Fruit fly (Drosophila melanogaster) whole organism, embryonic: ENCODE measurements around the gene CG7377.

Source experiments
- ATbp ChIP-seq: fragments of 200-800 bp; sonication (Bioruptor generic); optimal IDR thresholded peaks from 2 replicates; lab custom pipeline; 2017; ENCODE audit warnings: missing biosample characterization, mild to moderate bottlenecking, missing genetic modification characterization, missing genetic modification reagents
- B-H1 ChIP-seq: fragments of 200-800 bp; sonication (Bioruptor generic); IDR thresholded peaks from 3 replicates; pipeline ENCODE4 v1.3.6; 2022; ENCODE audit warnings: missing biosample characterization, missing genetic modification characterization
- Blimp-1 ChIP-seq: fragments of 200-800 bp; sonication (Bioruptor generic); optimal IDR thresholded peaks from 3 replicates; lab custom pipeline; 2018; ENCODE audit warnings: missing biosample characterization, missing genetic modification characterization, mild to moderate bottlenecking, moderate library complexity, missing genetic modification reagents
- CG10565 ChIP-seq: fragments of 200-800 bp; sonication (Bioruptor generic); optimal IDR thresholded peaks from 3 replicates; lab custom pipeline; 2016; ENCODE audit warnings: missing biosample characterization, mild to moderate bottlenecking, missing genetic modification characterization
- CG1792 ChIP-seq: fragments of 200-800 bp; sonication (Bioruptor generic); optimal IDR thresholded peaks from 2 replicates; lab custom pipeline; 2016; ENCODE audit warnings: missing biosample characterization, missing genetic modification characterization
- CG3281 ChIP-seq: fragments of 200-800 bp; sonication (Bioruptor generic); optimal IDR thresholded peaks from 3 replicates; lab custom pipeline; 2017; ENCODE audit warnings: missing biosample characterization, mild to moderate bottlenecking, missing genetic modification characterization
- CG42726 ChIP-seq: fragments of 200-800 bp; sonication (Bioruptor generic); IDR thresholded peaks from 2 replicates; pipeline ENCODE4 v1.3.6; 2022; ENCODE audit warnings: missing biosample characterization, missing genetic modification characterization; ENCODE audit not compliant: partially characterized antibody
- CG8281 ChIP-seq: fragments of 200-800 bp; sonication (Bioruptor generic); optimal IDR thresholded peaks from 2 replicates; lab custom pipeline; 2018; ENCODE audit warnings: missing biosample characterization, mild to moderate bottlenecking, missing genetic modification characterization, moderate library complexity
- CG9797 ChIP-seq: fragments of 200-800 bp; sonication (Bioruptor generic); optimal IDR thresholded peaks from 3 replicates; lab custom pipeline; 2018; ENCODE audit warnings: missing biosample characterization, mild to moderate bottlenecking, missing genetic modification characterization
- Camta ChIP-seq: fragments of 200-800 bp; sonication (Bioruptor generic); optimal IDR thresholded peaks from 2 replicates; lab custom pipeline; 2016; ENCODE audit warnings: missing biosample characterization, missing genetic modification characterization
- Ets65A ChIP-seq: fragments of 200-800 bp; sonication (Bioruptor generic); peaks from one replicate; lab custom pipeline; 2016; ENCODE audit warnings: missing biosample characterization, missing genetic modification characterization
- HLHmδ ChIP-seq: fragments of 200-800 bp; sonication (Bioruptor generic); optimal IDR thresholded peaks from 2 replicates; lab custom pipeline; 2018; ENCODE audit warnings: missing biosample characterization, mild to moderate bottlenecking, missing genetic modification characterization, moderate library complexity
- Lim3 ChIP-seq: fragments of 200-800 bp; sonication (Bioruptor generic); IDR thresholded peaks from 2 replicates; pipeline ENCODE4 v1.3.6; 2022; ENCODE audit warnings: missing biosample characterization, missing genetic modification characterization
- Med ChIP-seq: fragments of 200-800 bp; sonication (Bioruptor generic); peaks from one replicate; lab custom pipeline; 2016; ENCODE audit warnings: missing biosample characterization, missing genetic modification characterization, mild to moderate bottlenecking, inconsistent platforms, moderate library complexity
- NFAT ChIP-seq: fragments of 200-800 bp; sonication (Bioruptor generic); IDR thresholded peaks from 2 replicates; pipeline ENCODE4 v1.3.6; 2022; ENCODE audit warnings: missing biosample characterization, missing genetic modification characterization
- Nf-YA ChIP-seq: fragments of 200-800 bp; sonication (Bioruptor generic); IDR thresholded peaks from 2 replicates; pipeline ENCODE4 v1.3.6; 2022; ENCODE audit warnings: missing biosample characterization, missing genetic modification characterization
- Opbp ChIP-seq: fragments of 200-800 bp; sonication (Bioruptor generic); IDR thresholded peaks from 3 replicates; pipeline ENCODE4 v1.3.6; 2022; ENCODE audit warnings: missing biosample characterization, missing genetic modification characterization; ENCODE audit not compliant: partially characterized antibody
- PHDP ChIP-seq: fragments of 200-800 bp; sonication (Bioruptor generic); optimal IDR thresholded peaks from 3 replicates; lab custom pipeline; 2018; ENCODE audit warnings: missing biosample characterization, mild to moderate bottlenecking, missing genetic modification characterization, moderate library complexity
- Sry-β ChIP-seq: fragments of 200-800 bp; sonication (Bioruptor generic); optimal IDR thresholded peaks from 2 replicates; lab custom pipeline; 2018; ENCODE audit warnings: missing biosample characterization, mild to moderate bottlenecking, missing genetic modification characterization, moderate library complexity
- Trl ChIP-seq, 3 experiments: fragments of >200 bp in 2 of 3; fragments of 200-800 bp in 1 of 3; sonication (Bioruptor generic) in 1 of 3; optimal IDR thresholded peaks; 2 replicates in 1 of 3; 3 replicates in 2 of 3; lab custom pipeline; 2016 to 2017; ENCODE audit warnings: missing biosample characterization in 1 of 3, missing genetic modification characterization in 1 of 3
- bbx ChIP-seq: fragments of 200-800 bp; sonication (Bioruptor generic); IDR thresholded peaks from 2 replicates; pipeline ENCODE4 v1.3.6; 2022; ENCODE audit warnings: missing biosample characterization, missing genetic modification characterization; ENCODE audit not compliant: partially characterized antibody
- caup ChIP-seq: fragments of 200-800 bp; sonication (Bioruptor generic); optimal IDR thresholded peaks from 3 replicates; lab custom pipeline; 2017; ENCODE audit warnings: missing biosample characterization, mild to moderate bottlenecking, missing genetic modification characterization, moderate library complexity; ENCODE audit not compliant: severe bottlenecking
- chif ChIP-seq, 2 experiments: fragments of 200-800 bp; sonication (Bioruptor generic); optimal IDR thresholded peaks; 3 replicates each; lab custom pipeline; 2016; ENCODE audit warnings: missing biosample characterization in 2 of 2, missing genetic modification characterization in 2 of 2
- chinmo ChIP-seq: fragments of 200-800 bp; sonication (Bioruptor generic); IDR thresholded peaks from 4 replicates; pipeline ENCODE4 v1.3.6; 2022; ENCODE audit warnings: missing biosample characterization, missing genetic modification characterization; ENCODE audit not compliant: partially characterized antibody
- eve ChIP-seq, 2 experiments: fragments of >200 bp; optimal IDR thresholded peaks; 2 replicates each; lab custom pipeline; 2017; ENCODE audit warnings: missing biosample characterization in 2 of 2, missing genetic modification characterization in 2 of 2
- gcm ChIP-seq: fragments of 200-800 bp; sonication (Bioruptor generic); optimal IDR thresholded peaks from 2 replicates; lab custom pipeline; 2019; ENCODE audit warnings: missing biosample characterization, mild to moderate bottlenecking, missing genetic modification characterization, moderate library complexity
- lab ChIP-seq: fragments of 200-800 bp; sonication (Bioruptor generic); optimal IDR thresholded peaks from 3 replicates; lab custom pipeline; 2017; ENCODE audit warnings: missing biosample characterization, missing genetic modification characterization, mild to moderate bottlenecking, moderate library complexity, missing genetic modification reagents
- mld ChIP-seq: fragments of 200-800 bp; sonication (Bioruptor generic); IDR thresholded peaks from 3 replicates; pipeline ENCODE4 v1.3.6; 2022; ENCODE audit warnings: missing biosample characterization, missing genetic modification characterization; ENCODE audit not compliant: partially characterized antibody
- pros ChIP-seq: fragments of 200-800 bp; sonication (Bioruptor generic); optimal IDR thresholded peaks from 3 replicates; lab custom pipeline; 2019; ENCODE audit warnings: missing biosample characterization, mild to moderate bottlenecking, missing genetic modification characterization, moderate library complexity
- row ChIP-seq: fragments of 200-800 bp; sonication (Bioruptor generic); IDR thresholded peaks from 3 replicates; pipeline ENCODE4 v1.3.6; 2022; ENCODE audit warnings: missing biosample characterization, missing genetic modification characterization
- schlank ChIP-seq: fragments of 200-800 bp; sonication (Bioruptor generic); optimal IDR thresholded peaks from 2 replicates; lab custom pipeline; 2018; ENCODE audit warnings: missing biosample characterization, mild to moderate bottlenecking, missing genetic modification characterization
- sens ChIP-seq: fragments of 200-800 bp; sonication (Bioruptor generic); peaks from one replicate; lab custom pipeline; 2016; ENCODE audit warnings: missing biosample characterization, missing genetic modification characterization
- vvl ChIP-seq: fragments of 200-800 bp; sonication (Bioruptor generic); IDR thresholded peaks from 2 replicates; pipeline ENCODE4 v1.3.6; 2022; ENCODE audit warnings: missing biosample characterization, missing genetic modification characterization

CG7377 gene

DNA sequence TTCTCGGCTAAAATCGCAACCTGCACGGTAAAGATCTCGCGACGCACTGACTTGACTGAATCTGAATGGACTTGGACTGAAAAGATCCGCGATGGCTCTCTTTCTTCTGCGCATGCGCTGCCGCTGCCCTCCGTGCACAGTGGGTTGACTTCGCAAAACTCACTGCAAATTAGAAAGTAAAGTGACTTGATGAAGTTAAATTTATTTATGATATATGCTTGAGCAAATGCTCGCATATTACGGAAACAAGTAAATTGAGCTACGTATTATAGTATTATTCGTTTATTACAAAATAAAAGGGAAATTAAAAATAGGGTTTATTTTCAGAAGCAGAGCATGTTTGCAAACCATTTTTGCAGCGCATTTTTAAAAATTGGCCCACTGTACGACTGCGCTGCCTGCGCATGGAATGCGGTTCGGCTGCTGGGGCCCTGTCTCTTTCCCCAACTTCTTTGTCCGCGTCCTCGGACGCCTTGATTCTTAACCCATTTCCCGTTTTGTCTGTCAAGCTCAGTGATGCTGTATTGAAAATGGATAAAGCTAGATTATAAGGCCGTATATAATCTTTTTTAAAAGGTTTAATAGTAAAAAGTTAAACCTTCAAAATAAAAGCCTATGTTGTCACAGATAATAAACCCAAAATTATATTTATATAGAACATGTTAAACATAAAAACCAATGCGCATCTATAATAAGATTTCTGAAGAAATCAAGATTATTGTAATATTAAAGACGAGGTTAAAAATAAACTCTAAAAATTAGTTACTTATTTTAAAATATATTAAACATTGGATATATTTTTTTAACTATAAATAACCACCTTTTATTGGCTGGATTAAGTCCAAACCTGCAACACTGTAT, 1.5 kb upstream of the CG7377 start, which contains the start of gene rt (continued):
- TF ChIP-seq Sry-β (GFP tag; lab: Kevin White, UChicago), result peak; percentile 85
- no peak for TF ChIP-seq Lim3 (GFP tag; lab: Robert Waterston, UW)
- TF ChIP-seq CG10565 (GFP tag; lab: Kevin White, UChicago), result no peak
- TF ChIP-seq bbx (GFP tag; lab: Robert Waterston, UW), result no peak
- TF ChIP-seq mld (GFP tag; lab: Robert Waterston, UW), result no peak
- TF ChIP-seq pros (GFP tag; lab: Kevin White, UChicago), result no peak
- TF ChIP-seq, all 482 proteins: peak for 205

DNA sequence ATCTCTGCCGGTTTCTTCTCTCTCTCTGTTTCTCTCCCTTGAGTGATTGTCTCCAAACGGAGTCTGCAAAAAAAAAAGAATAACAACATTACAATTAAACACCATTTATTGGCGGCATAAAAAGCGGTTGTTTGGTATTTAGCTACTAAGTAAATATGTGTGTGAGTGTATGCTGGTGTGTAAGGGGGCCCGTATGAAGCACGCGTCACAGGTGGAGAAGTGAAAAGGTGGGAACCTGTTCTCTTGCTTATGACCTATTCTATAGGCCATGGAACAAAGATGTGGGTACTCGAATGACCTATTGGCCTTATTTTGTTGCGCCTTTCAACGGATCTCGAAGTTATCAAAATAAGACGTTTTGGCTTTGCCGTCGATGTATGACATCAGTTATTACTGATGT, 901 bp upstream of the CG7377 start:
- TF ChIP-seq row (GFP tag; lab: Robert Waterston, UW) (0 out of 3 replicates have a peak, but pooled peaks have one; percentile 14), ATbp (GFP tag; lab: Kevin White, UChicago) (peak; percentile 11), gcm (GFP tag; lab: Kevin White, UChicago) (peak; percentile 60), Sry-β (GFP tag; lab: Kevin White, UChicago) (peak; percentile 76), Ets65A (GFP tag; lab: Kevin White, UChicago) (peak; percentile 60), vvl (GFP tag; lab: Robert Waterston, UW) (0 out of 2 replicates have a peak, but pooled peaks have one; percentile 10), chinmo (GFP tag; lab: Robert Waterston, UW) (0 out of 4 replicates have a peak, but pooled peaks have one; percentile 36), CG8281 (tag; lab: Kevin White, UChicago) (no peak), schlank (no peak), Camta (GFP tag; lab: Kevin White, UChicago) (peak; percentile 15), Med (GFP tag; lab: Kevin White, UChicago) (peak; percentile 64), Opbp (GFP tag; lab: Robert Waterston, UW) (no peak), HLHmδ (GFP tag; lab: Kevin White, UChicago) (peak; percentile 18), CG9797 (GFP tag; lab: Kevin White, UChicago) (no peak), lab (GFP tag; lab: Kevin White, UChicago) (peak; percentile 27), CG3281 (GFP tag; lab: Kevin White, UChicago) (peak; percentile 14), sens (GFP tag; lab: Kevin White, UChicago) (peak; percentile 80), Blimp-1 (GFP tag; lab: Kevin White, UChicago) (peak; percentile 3), PHDP (tag; lab: Kevin White, UChicago) (peak; percentile 14), eve (GFP tag; optimal IDR thresholded peaks at IDR 0.05; lab: Kevin White, UChicago) (no peak), CG42726 (GFP tag; lab: Robert Waterston, UW) (no peak), Nf-YA (GFP tag; lab: Robert Waterston, UW) (peak; percentile 44; the same call in 1 of the 2 replicates)

DNA sequence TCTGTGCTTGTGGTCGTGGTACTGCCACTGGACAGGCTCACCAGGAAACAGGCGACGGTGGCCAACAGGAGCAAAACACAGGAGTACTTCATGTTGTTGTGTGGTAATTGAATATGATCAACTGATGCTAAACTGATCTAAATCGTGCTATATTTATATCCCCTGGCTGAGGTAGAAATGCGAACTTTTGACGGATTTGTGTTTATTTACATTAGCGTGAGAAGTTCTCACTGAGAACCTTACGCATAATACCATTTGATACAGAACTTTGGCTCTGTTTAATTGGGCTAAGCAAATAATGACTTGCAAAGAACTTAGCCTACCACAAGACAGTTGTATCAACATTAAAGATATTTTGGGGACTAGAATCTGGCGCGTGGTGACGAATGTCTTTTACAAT, 1.6 kb downstream of the CG7377 start, which contains the start of gene CG33268:
TSS of gene CG33268 (minus strand) at position 101 of the 400 bp plus-strand sequence.
- TF ChIP-seq NFAT (no peak), CG1792 (GFP tag; lab: Kevin White, UChicago) (no peak), chif (GFP tag; optimal IDR thresholded peaks at IDR 0.05; lab: Kevin White, UChicago) (no peak), B-H1 (no peak)

DNA sequence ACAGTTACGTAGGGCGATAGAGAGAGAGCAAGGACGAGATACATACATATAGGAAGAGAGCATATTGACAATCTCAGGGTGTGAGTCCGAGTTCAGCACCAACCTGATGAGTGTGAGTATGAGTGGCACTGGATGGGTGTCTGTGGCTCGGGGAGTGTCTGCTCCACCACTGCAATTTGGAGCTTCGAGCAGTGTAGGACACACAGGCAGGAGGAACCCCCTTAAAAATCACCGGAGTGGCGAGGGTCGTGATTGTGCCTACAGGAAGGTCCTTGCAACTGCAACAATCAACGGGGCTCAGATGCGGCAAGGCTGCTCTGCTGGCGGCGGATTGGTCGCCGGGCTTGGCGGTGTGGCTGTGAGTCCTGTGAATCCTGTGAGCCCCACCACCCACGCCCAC, 2.3 kb downstream of the CG7377 start:
- TF ChIP-seq Trl (optimal IDR thresholded peaks at IDR 0.05; lab: Kevin White, UChicago) (peak; percentile 15 to 22), Trl (GFP tag; optimal IDR thresholded peaks at IDR 0.05; lab: Kevin White, UChicago) (no peak), caup (GFP tag; lab: Kevin White, UChicago) (no peak)
